Worm (Caenorhabditis elegans) whole organism, L1 larva: ENCODE measurements around the gene B0393.4.
A peak's percentile ranks its signal among the peaks of the same experiment; 100 is the strongest.

Experiments used
- C04F5.9 ChIP-seq: sonication (generic microtip); optimal IDR thresholded peaks from 2 replicates; lab custom pipeline; 2016; ENCODE audit warnings: missing genetic modification characterization, missing compliant biosample characterization
- C16A3.4 ChIP-seq: fragments of 150-350 bp; optimal IDR thresholded peaks from 2 replicates; lab custom pipeline; 2014; ENCODE audit warnings: missing biosample characterization, missing genetic modification characterization
- C34B4.2 ChIP-seq: sonication (generic microtip); optimal IDR thresholded peaks from 2 replicates; lab custom pipeline; 2017; ENCODE audit warnings: mild to moderate bottlenecking, missing genetic modification characterization, missing compliant biosample characterization
- alr-1 ChIP-seq: fragments of 200-800 bp; sonication (Bioruptor generic); optimal IDR thresholded peaks from 2 replicates; lab custom pipeline; 2018; ENCODE audit warnings: borderline replicate concordance, mild to moderate bottlenecking, missing genetic modification characterization, missing compliant biosample characterization
- aly-2 ChIP-seq: fragments of 150-350 bp; optimal IDR thresholded peaks from 2 replicates; lab custom pipeline; 2014; ENCODE audit warnings: missing biosample characterization, missing genetic modification characterization
- ceh-63 ChIP-seq: fragments of 200-800 bp; sonication (Bioruptor generic); optimal IDR thresholded peaks from 2 replicates; lab custom pipeline; 2018; ENCODE audit warnings: mild to moderate bottlenecking, missing genetic modification characterization, missing compliant biosample characterization
- ceh-8 ChIP-seq: fragments of 200-800 bp; sonication (Bioruptor generic); optimal IDR thresholded peaks from 2 replicates; lab custom pipeline; 2018; ENCODE audit warnings: mild to moderate bottlenecking, missing genetic modification characterization, moderate library complexity, missing compliant biosample characterization
- ceh-82 ChIP-seq, 3 experiments: fragments of 150-350 bp in 1 of 3; sonication (generic microtip) in 2 of 3; optimal IDR thresholded peaks; 2 replicates each; lab custom pipeline; 2014 to 2017; ENCODE audit warnings: missing biosample characterization in 3 of 3, missing genetic modification characterization in 3 of 3
- ces-1 ChIP-seq: fragments of 150-350 bp; optimal IDR thresholded peaks from 2 replicates; lab custom pipeline; 2014; ENCODE audit warnings: missing biosample characterization, missing genetic modification reagents, missing genetic modification characterization
- dpl-1 ChIP-seq, 3 experiments: fragments of 150-350 bp in 2 of 3; sonication (generic microtip) in 1 of 3; optimal IDR thresholded peaks; 2 replicates each; lab custom pipeline; 2014 to 2017; ENCODE audit warnings: missing biosample characterization in 3 of 3, missing genetic modification characterization in 3 of 3, missing genetic modification reagents in 3 of 3
- efl-1 ChIP-seq, 4 experiments: fragments of 150-350 bp; optimal IDR thresholded peaks in 3 of 4; peaks in 1 of 4; 1 replicate in 1 of 4; 2 replicates in 3 of 4; lab custom pipeline; 2014; ENCODE audit warnings: missing biosample characterization in 2 of 4, missing genetic modification characterization in 2 of 4, missing genetic modification reagents in 2 of 4
- elt-3 ChIP-seq, 6 experiments: fragments of 150-350 bp in 1 of 6; sonication (generic microtip); optimal IDR thresholded peaks; 2 replicates each; lab custom pipeline; 2017 to 2018; ENCODE audit warnings: missing biosample characterization in 6 of 6, missing genetic modification characterization in 6 of 6, inconsistent platforms in 1 of 6
- ets-5 ChIP-seq: fragments of 200-800 bp; sonication (Bioruptor generic); IDR thresholded peaks from 2 replicates; pipeline ENCODE4 v1.3.6; 2022; ENCODE audit warnings: missing genetic modification characterization, missing compliant biosample characterization
- fkh-10 ChIP-seq: sonication (generic microtip); optimal IDR thresholded peaks from 2 replicates; lab custom pipeline; 2017; ENCODE audit warnings: missing biosample characterization, missing genetic modification reagents, missing genetic modification characterization
- fos-1 ChIP-seq: fragments of 150-350 bp; optimal IDR thresholded peaks from 2 replicates; lab custom pipeline; 2014; ENCODE audit warnings: missing biosample characterization, missing genetic modification characterization
- grh-1 ChIP-seq: fragments of 200-800 bp; sonication (Bioruptor generic); IDR thresholded peaks from 2 replicates; pipeline ENCODE4 v1.3.6; 2022; ENCODE audit warnings: missing genetic modification reagents, missing genetic modification characterization, missing compliant biosample characterization
- hlh-17 ChIP-seq: fragments of 200-800 bp; sonication (Bioruptor generic); optimal IDR thresholded peaks from 2 replicates; lab custom pipeline; 2018; ENCODE audit warnings: missing genetic modification characterization, mild to moderate bottlenecking, missing compliant biosample characterization, moderate library complexity, borderline replicate concordance
- hlh-4 ChIP-seq: sonication (generic microtip); optimal IDR thresholded peaks from 2 replicates; lab custom pipeline; 2016; ENCODE audit warnings: mild to moderate bottlenecking, missing genetic modification characterization, missing compliant biosample characterization
- isw-1 ChIP-seq: fragments of 200-800 bp; sonication (Bioruptor generic); IDR thresholded peaks from 2 replicates; pipeline ENCODE4 v1.3.6; 2022; ENCODE audit warnings: missing genetic modification characterization, missing compliant biosample characterization
- jun-1 ChIP-seq: fragments of 150-350 bp; optimal IDR thresholded peaks from 2 replicates; lab custom pipeline; 2014; ENCODE audit warnings: missing biosample characterization, missing genetic modification reagents, missing genetic modification characterization
- lin-15B ChIP-seq: fragments of 150-350 bp; sonication (generic microtip); optimal IDR thresholded peaks from 3 replicates; lab custom pipeline; 2014; ENCODE audit warnings: missing biosample characterization, missing genetic modification characterization
- lin-35 ChIP-seq, 2 experiments: fragments of 150-350 bp; optimal IDR thresholded peaks; 2 replicates each; lab custom pipeline; 2014; ENCODE audit warnings: missing biosample characterization in 2 of 2, missing genetic modification characterization in 2 of 2, missing genetic modification reagents in 2 of 2
- lir-3 ChIP-seq: sonication (generic microtip); optimal IDR thresholded peaks from 2 replicates; lab custom pipeline; 2016; ENCODE audit warnings: mild to moderate bottlenecking, missing genetic modification characterization, moderate library complexity, missing compliant biosample characterization; ENCODE audit not compliant: poor library complexity
- mab-9 ChIP-seq: fragments of 200-800 bp; sonication (Bioruptor generic); IDR thresholded peaks from 2 replicates; pipeline ENCODE4 v1.3.6; 2022; ENCODE audit warnings: missing genetic modification reagents, missing genetic modification characterization, missing compliant biosample characterization
- mdl-1 ChIP-seq, 2 experiments: fragments of 150-350 bp; optimal IDR thresholded peaks; 2 replicates each; lab custom pipeline; 2014 to 2017; ENCODE audit warnings: missing biosample characterization in 2 of 2, missing genetic modification characterization in 2 of 2, inconsistent platforms in 1 of 2
- mef-2 ChIP-seq: fragments of 150-350 bp; optimal IDR thresholded peaks from 2 replicates; lab custom pipeline; 2014; ENCODE audit warnings: missing biosample characterization, missing genetic modification characterization
- nhr-11 ChIP-seq: fragments of 150-350 bp; optimal IDR thresholded peaks from 2 replicates; lab custom pipeline; 2014; ENCODE audit warnings: missing biosample characterization, missing genetic modification characterization
- nhr-19 ChIP-seq: fragments of 200-800 bp; sonication (Bioruptor generic); conservative IDR thresholded peaks from 2 replicates; pipeline ENCODE4 v1.3.6; 2022; ENCODE audit warnings: missing genetic modification characterization, missing compliant biosample characterization
- nhr-20 ChIP-seq: sonication (generic microtip); optimal IDR thresholded peaks from 2 replicates; lab custom pipeline; 2016; ENCODE audit warnings: mild to moderate bottlenecking, missing genetic modification characterization, missing compliant biosample characterization
- nhr-237 ChIP-seq: fragments of 150-350 bp; optimal IDR thresholded peaks from 2 replicates; lab custom pipeline; 2014; ENCODE audit warnings: missing biosample characterization, missing genetic modification characterization
- nhr-71 ChIP-seq: sonication (generic microtip); optimal IDR thresholded peaks from 2 replicates; lab custom pipeline; 2016; ENCODE audit warnings: mild to moderate bottlenecking, missing genetic modification characterization, moderate library complexity, missing compliant biosample characterization
- nhr-85 ChIP-seq: sonication (generic microtip); peaks from one replicate; lab custom pipeline; 2016; ENCODE audit warnings: missing genetic modification characterization, inconsistent platforms, missing compliant biosample characterization
- pqm-1 ChIP-seq: sonication (generic microtip); optimal IDR thresholded peaks from 3 replicates; lab custom pipeline; 2017; ENCODE audit warnings: missing biosample characterization, missing genetic modification characterization
- rnt-1 ChIP-seq: sonication (generic microtip); optimal IDR thresholded peaks from 2 replicates; lab custom pipeline; 2016; ENCODE audit warnings: mild to moderate bottlenecking, missing genetic modification characterization, moderate library complexity, missing compliant biosample characterization
- skn-1 ChIP-seq: fragments of 150-350 bp; optimal IDR thresholded peaks from 2 replicates; lab custom pipeline; 2014; ENCODE audit warnings: missing biosample characterization, missing genetic modification characterization
- sptf-1 ChIP-seq: fragments of 150-350 bp; optimal IDR thresholded peaks from 2 replicates; lab custom pipeline; 2014; ENCODE audit warnings: missing biosample characterization, missing genetic modification characterization
- sup-37 ChIP-seq: fragments of 200-800 bp; sonication (Bioruptor generic); optimal IDR thresholded peaks from 2 replicates; lab custom pipeline; 2018; ENCODE audit warnings: mild to moderate bottlenecking, missing genetic modification characterization, missing compliant biosample characterization
- swsn-7 ChIP-seq: sonication (generic microtip); optimal IDR thresholded peaks from 2 replicates; lab custom pipeline; 2016; ENCODE audit warnings: missing genetic modification characterization, missing compliant biosample characterization
- tlp-1 ChIP-seq: fragments of 150-350 bp; optimal IDR thresholded peaks from 2 replicates; lab custom pipeline; 2014; ENCODE audit warnings: missing biosample characterization, missing genetic modification characterization
- unc-130 ChIP-seq: fragments of 150-350 bp; optimal IDR thresholded peaks from 2 replicates; lab custom pipeline; 2017; ENCODE audit warnings: missing biosample characterization, missing genetic modification characterization, inconsistent platforms
- unc-62 ChIP-seq: fragments of 150-350 bp; optimal IDR thresholded peaks from 2 replicates; lab custom pipeline; 2014; ENCODE audit warnings: missing biosample characterization, missing genetic modification reagents, missing genetic modification characterization
- unc-98 ChIP-seq: fragments of 200-800 bp; sonication (Bioruptor generic); IDR thresholded peaks from 2 replicates; pipeline ENCODE4 v1.3.6; 2022; ENCODE audit warnings: missing genetic modification characterization, missing compliant biosample characterization
- vab-15 ChIP-seq: sonication (generic microtip); optimal IDR thresholded peaks from 2 replicates; lab custom pipeline; 2017; ENCODE audit warnings: missing genotype, mild to moderate bottlenecking, missing genetic modification characterization, missing compliant biosample characterization
- xbp-1 ChIP-seq: sonication (generic microtip); optimal IDR thresholded peaks from 2 replicates; lab custom pipeline; 2016; ENCODE audit warnings: missing genetic modification characterization, missing compliant biosample characterization
- zag-1 ChIP-seq: fragments of 150-350 bp; optimal IDR thresholded peaks from 2 replicates; lab custom pipeline; 2014; ENCODE audit warnings: missing biosample characterization, missing genetic modification characterization
- ztf-4 ChIP-seq: fragments of 150-350 bp; optimal IDR thresholded peaks from 2 replicates; lab custom pipeline; 2014; ENCODE audit warnings: missing biosample characterization, missing genetic modification characterization

B0393.4 gene

DNA sequence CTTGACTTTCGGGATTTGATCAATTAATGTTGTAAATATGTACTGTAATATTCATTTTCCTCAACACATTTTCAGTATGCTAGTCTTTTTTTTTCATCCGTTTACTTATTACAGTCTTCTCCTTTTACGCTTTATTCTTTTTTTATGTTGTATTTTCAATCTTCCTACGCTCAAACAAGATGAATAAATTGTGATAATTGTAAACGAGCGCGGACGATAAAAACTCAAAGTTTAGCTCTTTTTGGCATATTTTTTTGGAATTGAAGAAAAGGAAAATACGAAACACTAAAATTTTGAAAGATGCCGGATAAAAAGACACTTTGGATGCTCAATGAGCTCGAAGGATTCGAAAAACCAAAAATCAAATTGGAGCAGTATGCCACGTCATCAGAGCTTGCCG, 39.3 kb upstream of the B0393.4 start, which contains the start of gene metl-5:
TSS of gene metl-5 (plus strand) at position 301 of the 400 bp plus-strand sequence.
- TF ChIP-seq nhr-85 (tag; lab: Kevin White, UChicago) (no peak), ces-1 (GFP tag; lab: Kevin White, UChicago) (no peak), nhr-71 (tag; lab: Kevin White, UChicago) (no peak), tlp-1 (tag; lab: Kevin White, UChicago) (no peak), ets-5 (GFP tag; lab: Robert Waterston, UW) (no peak), xbp-1 (tag; lab: Kevin White, UChicago) (no peak), pqm-1 (tag; lab: Kevin White, UChicago) (no peak), dpl-1 (GFP tag; optimal IDR thresholded peaks at IDR 0.05; lab: Kevin White, UChicago) (no peak), unc-98 (GFP tag; lab: Robert Waterston, UW) (no peak), grh-1 (no peak), unc-130 (tag; lab: Kevin White, UChicago) (no peak), alr-1 (tag; lab: Kevin White, UChicago) (no peak), aly-2 (tag; lab: Kevin White, UChicago) (no peak), mab-9 (GFP tag; lab: Robert Waterston, UW) (no peak)

DNA sequence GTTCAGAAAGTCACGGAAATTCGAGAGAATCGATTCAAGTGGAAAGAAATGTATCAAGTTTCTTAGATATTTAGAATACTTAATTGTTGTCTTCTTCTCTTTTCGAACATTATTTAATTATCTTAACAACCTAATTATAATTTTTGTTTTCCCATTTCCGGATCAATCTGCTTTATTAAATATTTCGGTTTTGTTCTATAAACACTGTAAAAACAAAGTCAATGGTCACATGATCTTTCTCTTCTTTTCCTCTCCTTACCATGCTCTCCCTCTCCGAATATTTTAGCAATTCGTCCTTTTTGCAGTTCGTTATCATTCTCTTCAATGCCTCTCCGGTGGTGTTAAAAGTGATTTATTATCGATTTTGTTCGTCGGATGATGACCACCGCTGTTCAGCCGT, 33.1 kb upstream of the B0393.4 start, which contains the start of gene tag-325:
TSS of gene tag-325 (plus strand) at position 301 of the 400 bp plus-strand sequence.
- TF ChIP-seq elt-3 (tag; optimal IDR thresholded peaks at IDR 0.05; lab: Kevin White, UChicago) (peak in 1 of 6 experiments; percentile 49), efl-1 (optimal IDR thresholded peaks at IDR 0.05; lab: Kevin White, UChicago) (no peak), efl-1 (GFP tag; optimal IDR thresholded peaks at IDR 0.05 in 1 of 2; lab: Kevin White, UChicago) (peak in 1 of 2 experiments; percentile 58), C16A3.4 (no peak), mdl-1 (tag; optimal IDR thresholded peaks at IDR 0.05; lab: Kevin White, UChicago) (no peak)

DNA sequence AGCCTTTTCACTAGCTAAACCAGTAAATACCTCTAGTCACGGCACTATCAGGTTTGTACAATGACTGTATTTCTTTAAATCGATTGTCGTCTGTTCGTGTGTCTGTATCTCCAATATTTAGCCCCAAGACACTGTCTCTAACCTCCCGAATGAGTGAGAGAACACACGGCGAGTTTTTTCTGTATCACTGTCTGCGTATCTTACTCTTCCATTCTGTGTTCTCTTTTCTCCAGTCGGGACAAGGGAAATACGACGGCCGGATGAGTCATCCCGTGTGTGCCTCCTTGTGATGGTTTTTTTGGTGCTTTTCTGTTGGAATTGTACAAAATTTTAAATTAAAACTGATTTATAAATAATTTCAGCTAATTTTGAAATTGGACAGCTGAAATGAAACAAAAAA, 32.6 kb upstream of the B0393.4 start:
- TF ChIP-seq fos-1 (tag; lab: Kevin White, UChicago): peak; percentile 99
- no peak for TF ChIP-seq nhr-11 (tag; lab: Kevin White, UChicago)
- peak; percentile 54 for TF ChIP-seq nhr-85 (tag; lab: Kevin White, UChicago)
- peak; percentile 5 for TF ChIP-seq nhr-237 (tag; lab: Kevin White, UChicago)
- TF ChIP-seq hlh-4: no peak
- TF ChIP-seq lir-3: peak; percentile 22
- no peak for TF ChIP-seq hlh-17 (GFP tag; lab: Kevin White, UChicago)
- peak; percentile 78 to 80 for TF ChIP-seq efl-1 (optimal IDR thresholded peaks at IDR 0.05; lab: Kevin White, UChicago)
- peak; percentile 60 to 96 for TF ChIP-seq efl-1 (GFP tag; optimal IDR thresholded peaks at IDR 0.05 in 1 of 2; lab: Kevin White, UChicago)
- peak; percentile 15 for TF ChIP-seq C04F5.9 (tag; lab: Kevin White, UChicago)
- TF ChIP-seq lin-15B (tag; lab: Kevin White, UChicago): peak; percentile 52
- TF ChIP-seq isw-1 (GFP tag; lab: Robert Waterston, UW): no peak
- TF ChIP-seq mef-2 (tag; lab: Kevin White, UChicago): no peak
- no peak for TF ChIP-seq ztf-4 (tag; lab: Kevin White, UChicago)
- TF ChIP-seq xbp-1 (tag; lab: Kevin White, UChicago): peak; percentile 46
- peak; percentile 47 for TF ChIP-seq swsn-7 (tag; lab: Kevin White, UChicago)
- no peak for TF ChIP-seq unc-98 (GFP tag; lab: Robert Waterston, UW)
- no peak for TF ChIP-seq fkh-10 (GFP tag; lab: Kevin White, UChicago)
- TF ChIP-seq dpl-1 (GFP tag; optimal IDR thresholded peaks at IDR 0.05; lab: Kevin White, UChicago): peak; percentile 52 to 67 (median 61)
- peak; percentile 44 for TF ChIP-seq rnt-1
- TF ChIP-seq nhr-19 (GFP tag; lab: Robert Waterston, UW): peak; percentile 42; the same call in 1 of the 2 replicates
- peak; percentile 63 for TF ChIP-seq nhr-20 (tag; lab: Kevin White, UChicago)
- no peak for TF ChIP-seq C34B4.2
- no peak for TF ChIP-seq grh-1
- TF ChIP-seq mdl-1 (tag; optimal IDR thresholded peaks at IDR 0.05; lab: Kevin White, UChicago): peak; percentile 4 to 69
- TF ChIP-seq sptf-1 (tag; lab: Kevin White, UChicago): no peak
- no peak for TF ChIP-seq vab-15
- TF ChIP-seq alr-1 (tag; lab: Kevin White, UChicago): no peak
- TF ChIP-seq sup-37 (GFP tag; lab: Kevin White, UChicago): no peak
- peak; percentile 8 for TF ChIP-seq aly-2 (tag; lab: Kevin White, UChicago)
- peak; percentile 53 to 79 for TF ChIP-seq lin-35 (GFP tag; optimal IDR thresholded peaks at IDR 0.05; lab: Kevin White, UChicago)
- TF ChIP-seq unc-62 (GFP tag; lab: Kevin White, UChicago): no peak
- TF ChIP-seq jun-1: peak; percentile 96
- no peak for TF ChIP-seq ceh-8
- no peak for TF ChIP-seq ceh-63 (GFP tag; lab: Kevin White, UChicago)
- peak in 3 of 6 experiments; percentile 3 to 78 (median 38) for TF ChIP-seq elt-3 (tag; optimal IDR thresholded peaks at IDR 0.05; lab: Kevin White, UChicago)
- TF ChIP-seq skn-1 (tag; lab: Kevin White, UChicago): peak; percentile 27
- TF ChIP-seq ceh-82 (tag; optimal IDR thresholded peaks at IDR 0.05; lab: Kevin White, UChicago): peak; percentile 2 to 53 (median 49)
- no peak for TF ChIP-seq zag-1
